Fruit fly (Drosophila melanogaster) whole organism, larva: ENCODE data around the gene Sirup.
A peak's percentile ranks its signal among the peaks of the same experiment; 100 is the strongest.

Experiments used
- noc ChIP-seq: fragments of 200-800 bp; sonication (Bioruptor generic); optimal IDR thresholded peaks from 3 replicates; lab custom pipeline; 2019; ENCODE audit warnings: missing biosample characterization, mild to moderate bottlenecking, missing genetic modification characterization, moderate library complexity

Sirup gene

dm6 chr2L:7998655-7999054 is at the start of gene Sirup:
Gene Sirup, plus strand, starts transcription at chr2L:7998869.
- no peak for TF ChIP-seq noc (tag; lab: Kevin White, UChicago)

DNA sequence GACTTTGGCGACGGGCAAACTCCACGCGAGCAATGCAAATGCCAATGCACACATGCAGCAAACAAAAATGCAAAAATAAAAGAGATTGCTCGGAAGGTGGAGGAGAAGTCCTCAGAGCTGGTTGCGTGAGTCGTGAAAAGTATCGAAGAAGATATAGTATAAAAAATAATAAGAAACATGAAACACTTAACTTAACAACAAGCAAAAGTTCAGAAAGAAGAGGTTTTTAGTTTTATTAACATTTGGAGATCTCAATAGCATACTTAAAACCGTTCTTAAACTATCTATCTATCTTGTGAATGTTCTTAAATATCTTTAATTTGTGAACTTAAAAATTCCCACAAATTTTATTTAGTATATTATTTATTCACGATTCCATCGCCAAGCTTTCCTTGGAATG is 49.7 kb upstream of the Sirup start:
- no peak for TF ChIP-seq noc (tag; lab: Kevin White, UChicago)

- no peak for TF ChIP-seq noc (tag; lab: Kevin White, UChicago)
These were observed 48.9 kb upstream of the Sirup start for dm6 chr2L:7949788-7950187.

DNA sequence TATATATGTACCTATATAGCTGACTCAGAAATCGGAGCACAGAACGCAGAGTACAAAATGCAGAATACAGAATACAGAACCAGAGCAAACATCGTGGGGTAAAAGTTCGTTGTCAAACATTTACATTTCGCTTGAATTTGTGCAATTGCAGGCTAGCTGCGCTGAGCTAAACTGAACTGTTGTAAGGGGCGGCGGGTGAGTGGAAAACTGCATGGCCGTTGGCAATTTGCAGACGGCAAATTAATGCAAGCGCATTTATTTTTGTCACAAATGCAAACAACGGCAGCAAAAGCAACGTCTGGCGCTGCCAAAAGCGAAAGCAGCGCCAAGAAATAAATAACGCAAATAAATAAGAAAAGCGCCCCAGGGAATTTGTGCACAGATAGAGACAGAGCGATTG is 46.7 kb upstream of the Sirup start:
- TF ChIP-seq noc (tag; lab: Kevin White, UChicago) = no peak

dm6 chr2L:7952351-7952750 is 46.3 kb upstream of the Sirup start:
- TF ChIP-seq noc (tag; lab: Kevin White, UChicago) = no peak

dm6 chr2L:7953371-7954017 is 45.2 kb upstream of the Sirup start:
- no peak for TF ChIP-seq noc (tag; lab: Kevin White, UChicago)

dm6 chr2L:7954588-7954987 is 44.1 kb upstream of the Sirup start:
- TF ChIP-seq noc (tag; lab: Kevin White, UChicago) = peak; percentile 50

- TF ChIP-seq noc (tag; lab: Kevin White, UChicago) = no peak
These were observed 42.2 kb upstream of the Sirup start for dm6 chr2L:7956310-7957067.

DNA sequence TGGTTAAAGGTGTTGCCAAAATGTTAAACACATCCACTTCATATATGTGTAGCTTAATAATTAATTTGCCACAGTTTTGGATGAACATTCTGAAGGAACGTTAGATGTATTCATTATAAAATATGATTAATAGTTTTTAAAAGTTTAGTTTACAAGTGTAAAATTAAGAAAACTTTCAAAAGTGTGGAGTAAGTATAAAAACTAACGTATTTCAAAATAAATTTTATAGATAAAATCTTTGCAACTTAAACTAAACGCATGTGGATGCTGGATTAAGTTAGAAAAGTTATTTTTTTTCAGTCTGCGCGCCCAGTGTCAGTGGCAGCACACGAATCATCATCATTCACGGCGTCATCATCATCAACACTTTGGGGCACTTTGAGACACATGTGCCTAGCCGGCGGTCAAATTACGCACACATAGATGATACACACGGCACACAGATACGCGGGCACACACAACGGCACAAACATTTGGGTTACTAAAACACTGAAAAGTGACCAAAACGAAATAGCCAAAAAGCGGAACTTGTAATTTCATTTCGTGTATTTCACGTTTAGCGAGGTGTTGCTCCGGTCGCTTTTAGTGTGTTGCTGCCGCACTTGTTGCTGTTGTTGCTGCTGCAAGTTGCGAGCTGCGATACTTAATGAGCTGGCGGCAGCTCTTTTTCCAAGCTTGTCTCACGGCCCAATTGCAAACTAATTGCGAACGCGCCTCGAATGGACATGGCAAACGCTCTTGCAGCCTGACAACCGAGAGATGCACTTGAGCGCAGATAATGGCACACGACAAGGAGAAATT is 41.4 kb upstream of the Sirup start:
- TF ChIP-seq noc (tag; lab: Kevin White, UChicago) = peak; percentile 44

- peak; percentile 74 for TF ChIP-seq noc (tag; lab: Kevin White, UChicago)
These were observed 37.8 kb upstream of the Sirup start for dm6 chr2L:7960581-7961530.

dm6 chr2L:7962237-7962636 is 36.4 kb upstream of the Sirup start:
- no peak for TF ChIP-seq noc (tag; lab: Kevin White, UChicago)

dm6 chr2L:7962881-7963280 is 35.8 kb upstream of the Sirup start:
- TF ChIP-seq noc (tag; lab: Kevin White, UChicago) = no peak

dm6 chr2L:7964611-7965010 is 34.1 kb upstream of the Sirup start:
- peak; percentile 45 for TF ChIP-seq noc (tag; lab: Kevin White, UChicago)

DNA sequence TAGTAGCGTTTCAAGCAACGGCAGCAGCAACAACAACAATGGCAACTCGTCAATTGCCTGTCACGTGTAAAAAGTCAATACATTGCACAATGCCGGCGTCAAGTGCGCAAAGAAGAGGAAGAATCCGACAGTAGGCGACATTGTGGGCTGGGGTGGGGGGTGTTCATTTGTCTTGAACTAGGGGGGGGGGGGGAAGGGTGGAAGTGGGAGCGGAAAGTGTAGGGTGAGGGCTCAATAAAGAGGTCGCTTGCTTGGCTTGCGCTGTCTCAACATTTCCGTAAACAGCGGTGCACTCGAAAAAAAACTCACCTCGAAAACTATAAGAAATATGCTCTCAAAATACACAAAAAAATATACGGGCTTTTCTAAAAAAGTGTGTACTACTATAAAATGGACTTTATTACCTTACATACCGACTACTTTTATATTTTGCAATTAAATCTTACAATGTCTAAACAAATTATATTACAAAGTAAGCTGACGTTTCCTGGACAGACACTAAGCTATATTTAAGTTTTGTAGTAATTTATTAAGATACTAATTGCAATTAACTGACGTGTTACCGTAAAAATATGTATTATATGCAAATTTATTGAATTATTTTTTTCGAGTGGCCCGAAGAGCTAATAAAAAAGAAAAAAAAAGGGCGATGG is 32.7 kb upstream of the Sirup start:
- no peak for TF ChIP-seq noc (tag; lab: Kevin White, UChicago)

- TF ChIP-seq noc (tag; lab: Kevin White, UChicago) = no peak
These were observed 32.2 kb upstream of the Sirup start for dm6 chr2L:7966461-7966846.
